Fruit fly (Drosophila melanogaster) whole organism, embryonic: ENCODE results near the gene nmo.
A peak's percentile ranks its signal among the peaks of the same experiment; 100 is the strongest.

Experiments
- C15 ChIP-seq: fragments of 200-800 bp; sonication (Bioruptor generic); IDR thresholded peaks from 3 replicates; pipeline ENCODE4 v1.3.6; 2022; ENCODE audit warnings: missing biosample characterization, missing genetic modification characterization
- CG10267 ChIP-seq: fragments of 200-800 bp; sonication (Bioruptor generic); optimal IDR thresholded peaks from 2 replicates; lab custom pipeline; 2018; ENCODE audit warnings: missing biosample characterization, mild to moderate bottlenecking, missing genetic modification characterization, moderate library complexity
- CG10321 ChIP-seq: fragments of 200-800 bp; sonication (Bioruptor generic); IDR thresholded peaks from 2 replicates; pipeline ENCODE4 v1.3.6; 2022; ENCODE audit warnings: missing biosample characterization, missing genetic modification characterization
- CG10431 ChIP-seq: fragments of 200-800 bp; sonication (Bioruptor generic); optimal IDR thresholded peaks from 3 replicates; lab custom pipeline; 2018; ENCODE audit warnings: missing biosample characterization, mild to moderate bottlenecking, missing genetic modification characterization
- CG12299 ChIP-seq: fragments of 200-800 bp; sonication (Bioruptor generic); optimal IDR thresholded peaks from 2 replicates; lab custom pipeline; 2018; ENCODE audit warnings: missing biosample characterization, mild to moderate bottlenecking, missing genetic modification characterization
- CG14710 ChIP-seq: fragments of 200-800 bp; sonication (Bioruptor generic); optimal IDR thresholded peaks from 3 replicates; lab custom pipeline; 2019; ENCODE audit warnings: missing biosample characterization, mild to moderate bottlenecking, missing genetic modification characterization, moderate library complexity
- CG15479 ChIP-seq: fragments of 200-800 bp; sonication (Bioruptor generic); optimal IDR thresholded peaks from 3 replicates; lab custom pipeline; 2019; ENCODE audit warnings: missing biosample characterization, mild to moderate bottlenecking, missing genetic modification characterization, moderate library complexity
- CG1603 ChIP-seq: fragments of 200-800 bp; sonication (Bioruptor generic); optimal IDR thresholded peaks from 2 replicates; lab custom pipeline; 2019; ENCODE audit warnings: missing biosample characterization, mild to moderate bottlenecking, missing genetic modification characterization, moderate library complexity
- CG17359 ChIP-seq: fragments of 200-800 bp; sonication (Bioruptor generic); optimal IDR thresholded peaks from 3 replicates; lab custom pipeline; 2018; ENCODE audit warnings: missing biosample characterization, mild to moderate bottlenecking, missing genetic modification characterization, moderate library complexity
- CG17361 ChIP-seq: fragments of 200-800 bp; sonication (Bioruptor generic); IDR thresholded peaks from 3 replicates; pipeline ENCODE4 v1.3.6; 2022; ENCODE audit warnings: missing biosample characterization, missing genetic modification characterization
- CG18262 ChIP-seq: fragments of 200-800 bp; optimal IDR thresholded peaks from 3 replicates; lab custom pipeline; 2019; ENCODE audit warnings: missing biosample characterization, mild to moderate bottlenecking, missing genetic modification characterization, moderate library complexity
- CG30403 ChIP-seq: fragments of 200-800 bp; sonication (Bioruptor generic); optimal IDR thresholded peaks from 3 replicates; lab custom pipeline; 2016; ENCODE audit warnings: missing biosample characterization, missing genetic modification characterization
- CG33213 ChIP-seq: fragments of 200-800 bp; sonication (Bioruptor generic); optimal IDR thresholded peaks from 3 replicates; lab custom pipeline; 2016; ENCODE audit warnings: missing biosample characterization, missing genetic modification characterization
- CG4328 ChIP-seq: fragments of 200-800 bp; sonication (Bioruptor generic); optimal IDR thresholded peaks from 3 replicates; lab custom pipeline; 2017; ENCODE audit warnings: missing biosample characterization, missing genetic modification reagents, missing genetic modification characterization
- CG4424 ChIP-seq: fragments of 200-800 bp; sonication (Bioruptor generic); optimal IDR thresholded peaks from 3 replicates; lab custom pipeline; 2016; ENCODE audit warnings: missing biosample characterization, missing genetic modification characterization
- CG5953 ChIP-seq: fragments of 200-800 bp; sonication (Bioruptor generic); IDR thresholded peaks from 2 replicates; pipeline ENCODE4 v1.3.6; 2022; ENCODE audit warnings: missing biosample characterization, missing genetic modification characterization
- CG6272 ChIP-seq: fragments of 200-800 bp; sonication (Bioruptor generic); IDR thresholded peaks from 2 replicates; pipeline ENCODE4 v1.3.6; 2022; ENCODE audit warnings: missing biosample characterization, missing genetic modification characterization
- CG7271 ChIP-seq: fragments of 200-800 bp; sonication (Bioruptor generic); optimal IDR thresholded peaks from 2 replicates; lab custom pipeline; 2018; ENCODE audit warnings: missing biosample characterization, mild to moderate bottlenecking, missing genetic modification characterization, moderate library complexity
- CG7786 ChIP-seq: fragments of 200-800 bp; sonication (Bioruptor generic); optimal IDR thresholded peaks from 2 replicates; lab custom pipeline; 2016; ENCODE audit warnings: missing biosample characterization, missing genetic modification characterization
- CG8290 ChIP-seq, 3 experiments: fragments of 200-800 bp; sonication (Bioruptor generic); optimal IDR thresholded peaks; 2 replicates each; lab custom pipeline; 2016 to 2019; ENCODE audit warnings: missing biosample characterization in 3 of 3, missing genetic modification characterization in 3 of 3, mild to moderate bottlenecking in 2 of 3, moderate library complexity in 1 of 3
- CG8388 ChIP-seq: fragments of 200-800 bp; sonication (Bioruptor generic); optimal IDR thresholded peaks from 2 replicates; lab custom pipeline; 2019; ENCODE audit warnings: missing biosample characterization, mild to moderate bottlenecking, missing genetic modification characterization, moderate library complexity
- CG8924 ChIP-seq: fragments of 200-800 bp; optimal IDR thresholded peaks from 3 replicates; lab custom pipeline; 2019; ENCODE audit warnings: missing biosample characterization, mild to moderate bottlenecking, missing genetic modification characterization, moderate library complexity
- CHES-1-like ChIP-seq: fragments of 200-800 bp; sonication (Bioruptor generic); optimal IDR thresholded peaks from 2 replicates; lab custom pipeline; 2016; ENCODE audit warnings: missing biosample characterization, missing genetic modification characterization
- CkIIα-i1 ChIP-seq: fragments of 200-800 bp; sonication (Bioruptor generic); IDR thresholded peaks from 2 replicates; pipeline ENCODE4 v1.3.6; 2022; ENCODE audit warnings: missing biosample characterization, missing genetic modification characterization
- Dfd ChIP-seq, 2 experiments: fragments of >200 bp; optimal IDR thresholded peaks; 2 replicates each; lab custom pipeline; 2017; ENCODE audit warnings: missing biosample characterization in 2 of 2, missing genetic modification characterization in 2 of 2
- Fer2 ChIP-seq: fragments of 200-800 bp; sonication (Bioruptor generic); optimal IDR thresholded peaks from 2 replicates; lab custom pipeline; 2018; ENCODE audit warnings: missing biosample characterization, mild to moderate bottlenecking, missing genetic modification characterization, moderate library complexity
- HmgZ ChIP-seq: fragments of 200-800 bp; sonication (Bioruptor generic); optimal IDR thresholded peaks from 2 replicates; lab custom pipeline; 2018; ENCODE audit warnings: missing biosample characterization, mild to moderate bottlenecking, missing genetic modification characterization
- Hr51 ChIP-seq, 2 experiments: fragments of 200-800 bp; sonication (Bioruptor generic); optimal IDR thresholded peaks; 2 replicates in 1 of 2; 3 replicates in 1 of 2; lab custom pipeline; 2016 to 2018; ENCODE audit warnings: missing biosample characterization in 2 of 2, missing genetic modification characterization in 2 of 2, mild to moderate bottlenecking in 1 of 2, moderate library complexity in 1 of 2
- Hr78 ChIP-seq, 2 experiments: fragments of 200-800 bp in 1 of 2; fragments of >200 bp in 1 of 2; sonication (Bioruptor generic) in 1 of 2; optimal IDR thresholded peaks; 2 replicates each; lab custom pipeline; 2017 to 2019; ENCODE audit warnings: missing biosample characterization in 2 of 2, missing genetic modification characterization in 2 of 2, mild to moderate bottlenecking in 1 of 2, moderate library complexity in 1 of 2
- Lim3 ChIP-seq: fragments of 200-800 bp; sonication (Bioruptor generic); IDR thresholded peaks from 2 replicates; pipeline ENCODE4 v1.3.6; 2022; ENCODE audit warnings: missing biosample characterization, missing genetic modification characterization
- MTF-1 ChIP-seq: fragments of 200-800 bp; sonication (Bioruptor generic); optimal IDR thresholded peaks from 2 replicates; lab custom pipeline; 2018; ENCODE audit warnings: missing biosample characterization, mild to moderate bottlenecking, missing genetic modification characterization, borderline replicate concordance
- Nf-YC ChIP-seq: fragments of 200-800 bp; optimal IDR thresholded peaks from 3 replicates; lab custom pipeline; 2019; ENCODE audit warnings: missing biosample characterization, mild to moderate bottlenecking, missing genetic modification characterization, moderate library complexity
- Sin3A ChIP-seq: fragments of >200 bp; optimal IDR thresholded peaks from 2 replicates; lab custom pipeline; 2018
- ash1 ChIP-seq: fragments of 200-800 bp; sonication (Bioruptor generic); optimal IDR thresholded peaks from 2 replicates; lab custom pipeline; 2018; ENCODE audit warnings: missing biosample characterization, mild to moderate bottlenecking, missing genetic modification characterization
- br ChIP-seq: fragments of >200 bp; optimal IDR thresholded peaks from 2 replicates; lab custom pipeline; 2017
- dimm ChIP-seq: fragments of 200-800 bp; sonication (Bioruptor generic); IDR thresholded peaks from 2 replicates; pipeline ENCODE4 v1.3.6; 2022; ENCODE audit warnings: missing biosample characterization, missing genetic modification characterization
- gsb ChIP-seq: fragments of 200-800 bp; sonication (Bioruptor generic); IDR thresholded peaks from 2 replicates; pipeline ENCODE4 v1.3.6; 2022; ENCODE audit warnings: missing biosample characterization, missing genetic modification characterization
- jigr1 ChIP-seq: fragments of 200-800 bp; sonication (Bioruptor generic); IDR thresholded peaks from 3 replicates; pipeline ENCODE4 v1.3.6; 2022; ENCODE audit warnings: missing biosample characterization, missing genetic modification characterization
- jumu ChIP-seq: fragments of 200-800 bp; sonication (Bioruptor generic); optimal IDR thresholded peaks from 3 replicates; lab custom pipeline; 2016; ENCODE audit warnings: missing biosample characterization, missing genetic modification characterization
- klu ChIP-seq: fragments of 200-800 bp; sonication (Bioruptor generic); IDR thresholded peaks from 2 replicates; pipeline ENCODE4 v1.3.6; 2022; ENCODE audit warnings: missing biosample characterization, missing genetic modification characterization
- lab ChIP-seq: fragments of 200-800 bp; sonication (Bioruptor generic); optimal IDR thresholded peaks from 3 replicates; lab custom pipeline; 2017; ENCODE audit warnings: missing biosample characterization, missing genetic modification characterization, mild to moderate bottlenecking, moderate library complexity, missing genetic modification reagents
- peb ChIP-seq: fragments of 200-800 bp; sonication (Bioruptor generic); IDR thresholded peaks from 2 replicates; pipeline ENCODE4 v1.3.6; 2022; ENCODE audit warnings: missing biosample characterization, missing genetic modification characterization
- pfk ChIP-seq: fragments of 200-800 bp; sonication (Bioruptor generic); optimal IDR thresholded peaks from 2 replicates; lab custom pipeline; 2018; ENCODE audit warnings: missing biosample characterization, mild to moderate bottlenecking, missing genetic modification characterization, moderate library complexity
- run ChIP-seq: fragments of 200-800 bp; sonication (Bioruptor generic); optimal IDR thresholded peaks from 3 replicates; lab custom pipeline; 2018; ENCODE audit warnings: missing biosample characterization, mild to moderate bottlenecking, missing genetic modification characterization
- salm ChIP-seq: fragments of 200-800 bp; sonication (Bioruptor generic); optimal IDR thresholded peaks from 2 replicates; lab custom pipeline; 2018; ENCODE audit warnings: missing biosample characterization, mild to moderate bottlenecking, missing genetic modification characterization
- tgo ChIP-seq: fragments of 200-800 bp; sonication (Bioruptor generic); IDR thresholded peaks from 3 replicates; pipeline ENCODE4 v1.3.6; 2022; ENCODE audit warnings: missing biosample characterization, missing genetic modification characterization
- toy ChIP-seq: fragments of 200-800 bp; sonication (Bioruptor generic); IDR thresholded peaks from 2 replicates; pipeline ENCODE4 v1.3.6; 2022; ENCODE audit warnings: missing biosample characterization, missing genetic modification characterization
- trem ChIP-seq: fragments of 200-800 bp; optimal IDR thresholded peaks from 3 replicates; lab custom pipeline; 2019; ENCODE audit warnings: missing biosample characterization, mild to moderate bottlenecking, missing genetic modification characterization, moderate library complexity
- ttk ChIP-seq: fragments of 200-800 bp; sonication (Bioruptor generic); IDR thresholded peaks from 2 replicates; pipeline ENCODE4 v2.1.2; 2022; ENCODE audit warnings: missing biosample characterization, missing genetic modification characterization

nmo gene

DNA sequence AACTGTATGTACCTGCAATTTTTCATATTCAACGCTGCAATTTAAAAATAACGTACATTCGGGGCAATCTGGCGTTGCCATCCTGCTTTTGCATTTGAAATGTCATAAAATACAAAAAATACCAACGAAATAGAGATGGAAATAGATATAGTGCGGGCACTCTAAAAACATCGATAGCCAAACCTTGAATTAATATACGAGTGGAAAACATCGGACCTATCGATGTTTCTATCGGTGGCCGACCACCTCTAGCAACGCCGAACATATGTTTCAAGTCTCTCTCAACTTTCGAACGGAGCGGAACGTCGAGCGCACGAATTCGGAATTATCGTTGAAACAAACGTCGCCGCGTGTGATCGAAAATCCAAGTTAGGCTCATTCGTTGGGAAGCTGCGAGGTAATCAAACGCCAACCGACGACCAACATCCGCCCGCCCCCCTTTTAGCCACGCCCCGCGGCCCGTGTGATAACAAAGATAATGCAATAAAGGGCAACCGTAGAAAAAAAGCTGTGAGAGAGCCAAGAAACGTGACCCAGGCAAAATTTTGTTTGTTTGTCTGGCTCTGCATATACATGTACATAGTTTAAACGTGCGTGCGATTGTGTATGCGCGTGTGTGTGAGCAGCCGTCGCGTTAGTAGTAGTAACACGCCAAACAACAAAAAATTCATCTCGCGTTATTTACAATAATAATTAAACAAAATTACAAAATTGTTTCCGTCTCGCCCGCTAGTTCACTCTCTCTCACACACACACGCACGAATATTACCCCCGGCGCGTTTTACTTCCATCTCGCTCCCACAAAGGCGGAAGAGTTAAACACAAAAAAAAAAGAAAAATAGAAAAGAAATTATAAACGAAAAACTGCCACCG lies at the start of gene nmo (continued):
- TF ChIP-seq CHES-1-like (GFP tag; lab: Kevin White, UChicago), result peak; percentile 26
- TF ChIP-seq Fer2 (tag; lab: Kevin White, UChicago), result no peak
- peak; percentile 5 for TF ChIP-seq jumu
- peak; percentile 63 for TF ChIP-seq ash1 (GFP tag; lab: Kevin White, UChicago)
- TF ChIP-seq CG1603 (tag; lab: Kevin White, UChicago), result peak; percentile 50
- no peak for TF ChIP-seq ttk (GFP tag; lab: Robert Waterston, UW)
- no peak for TF ChIP-seq gsb (GFP tag; lab: Robert Waterston, UW)
- TF ChIP-seq run (tag; lab: Kevin White, UChicago), result no peak
- no peak for TF ChIP-seq C15 (GFP tag; lab: Robert Waterston, UW)
- peak; percentile 10 for TF ChIP-seq CG18262 (tag; lab: Kevin White, UChicago)
- peak; percentile 73 for TF ChIP-seq CG17359 (tag; lab: Kevin White, UChicago)
- peak; percentile 70 for TF ChIP-seq CG33213 (GFP tag; lab: Kevin White, UChicago)
- no peak for TF ChIP-seq CkIIα-i1
- peak; percentile 19 for TF ChIP-seq pfk
- TF ChIP-seq toy (GFP tag; lab: Robert Waterston, UW), result no peak
- no peak for TF ChIP-seq CG4328 (GFP tag; lab: Kevin White, UChicago)
- TF ChIP-seq jigr1 (GFP tag; lab: Robert Waterston, UW), result no peak
- TF ChIP-seq peb (GFP tag; lab: Robert Waterston, UW), result no peak
- peak; percentile 50 for TF ChIP-seq CG6272 (GFP tag; lab: Robert Waterston, UW)
- TF ChIP-seq MTF-1, result no peak
- no peak for TF ChIP-seq br
- peak; percentile 12 to 17 for TF ChIP-seq Hr51 (GFP tag; optimal IDR thresholded peaks at IDR 0.05; lab: Kevin White, UChicago)
- no peak for TF ChIP-seq Dfd (GFP tag; optimal IDR thresholded peaks at IDR 0.05; lab: Kevin White, UChicago)
- peak; percentile 92 for TF ChIP-seq trem (tag; lab: Kevin White, UChicago)
- no peak for TF ChIP-seq CG30403 (GFP tag; lab: Kevin White, UChicago)
- no peak for TF ChIP-seq CG5953
- TF ChIP-seq CG10321 (GFP tag; lab: Robert Waterston, UW), result no peak
- peak; percentile 85 for TF ChIP-seq CG14710 (tag; lab: Kevin White, UChicago)
- TF ChIP-seq lab (GFP tag; lab: Kevin White, UChicago), result peak; percentile 68
- TF ChIP-seq CG10267 (tag; lab: Kevin White, UChicago), result peak; percentile 81
- TF ChIP-seq HmgZ, result peak; percentile 20
- TF ChIP-seq CG8924, result peak; percentile 52
- peak; percentile 42 for TF ChIP-seq Nf-YC
- TF ChIP-seq Hr78 (GFP tag; optimal IDR thresholded peaks at IDR 0.05; lab: Kevin White, UChicago), result peak in 1 of 2 experiments; percentile 56
- no peak for TF ChIP-seq CG15479 (GFP tag; lab: Kevin White, UChicago)
- TF ChIP-seq CG10431 (GFP tag; lab: Kevin White, UChicago), result no peak
- no peak for TF ChIP-seq klu (GFP tag; lab: Robert Waterston, UW)
- no peak for TF ChIP-seq CG8388
- peak; percentile 67 for TF ChIP-seq Sin3A (lab: Kevin White, UChicago)
- TF ChIP-seq CG17361 (GFP tag; lab: Robert Waterston, UW), result no peak
- TF ChIP-seq CG4424, result no peak
- TF ChIP-seq Lim3 (GFP tag; lab: Robert Waterston, UW), result no peak
- peak; percentile 11 for TF ChIP-seq salm (tag; lab: Kevin White, UChicago)
- TF ChIP-seq CG8290 (GFP tag; optimal IDR thresholded peaks at IDR 0.05; lab: Kevin White, UChicago), result no peak
- peak in 1 of 2 experiments; percentile 63 for TF ChIP-seq CG8290 (tag; optimal IDR thresholded peaks at IDR 0.05; lab: Kevin White, UChicago)
- TF ChIP-seq dimm, result no peak
- no peak for TF ChIP-seq tgo (GFP tag; lab: Robert Waterston, UW)
- no peak for TF ChIP-seq CG7271
- no peak for TF ChIP-seq CG7786 (GFP tag; lab: Kevin White, UChicago)
- TF ChIP-seq CG12299 (tag; lab: Kevin White, UChicago), result no peak
